Worm (Caenorhabditis elegans) whole organism, L2 larva: ENCODE data around the gene nfyc-1.

Experiments used
- ama-1 ChIP-seq: fragments of 150-350 bp; optimal IDR thresholded peaks from 2 replicates; lab custom pipeline; 2018; ENCODE audit warnings: inconsistent platforms
- lin-39 ChIP-seq: fragments of 150-350 bp; optimal IDR thresholded peaks from 2 replicates; lab custom pipeline; 2014; ENCODE audit warnings: missing biosample characterization, missing genetic modification reagents, missing genetic modification characterization
- lsy-2 ChIP-seq, 2 experiments: fragments of 150-350 bp in 1 of 2; sonication (generic microtip) in 1 of 2; optimal IDR thresholded peaks; 2 replicates each; lab custom pipeline; 2014 to 2017; ENCODE audit warnings: missing biosample characterization in 2 of 2, missing genetic modification characterization in 2 of 2
- nhr-77 ChIP-seq: fragments of 150-350 bp; optimal IDR thresholded peaks from 2 replicates; lab custom pipeline; 2014; ENCODE audit warnings: missing biosample characterization, missing genetic modification characterization
- ztf-11 ChIP-seq: sonication (generic microtip); optimal IDR thresholded peaks from 2 replicates; lab custom pipeline; 2017; ENCODE audit warnings: missing biosample characterization, missing genetic modification characterization

- no peak for TF ChIP-seq lin-39 (tag; lab: Kevin White, UChicago)
- TF ChIP-seq ztf-11 (tag; lab: Kevin White, UChicago): no peak
- no peak for TF ChIP-seq ama-1
- TF ChIP-seq lsy-2 (tag; optimal IDR thresholded peaks at IDR 0.05; lab: Kevin White, UChicago): no peak
- no peak for TF ChIP-seq nhr-77 (tag; lab: Kevin White, UChicago)
Observed at ce11 chrII:39437-39836, 4.3 kb upstream of the nfyc-1 start, which contains the start of gene spp-24.
